Fruit fly (Drosophila melanogaster) Kc167 (cell line): Measurements from ENCODE around the gene Dus1.

Experiments
- Myc ChIP-seq: fragments of >200 bp; optimal IDR thresholded peaks from 2 replicates; lab custom pipeline; 2017; ENCODE audit warnings: missing external identifiers
- Sin3A ChIP-seq: fragments of >200 bp; optimal IDR thresholded peaks from 2 replicates; lab custom pipeline; 2018; ENCODE audit warnings: missing external identifiers
- h ChIP-seq: fragments of >200 bp; optimal IDR thresholded peaks from 3 replicates; lab custom pipeline; 2018; ENCODE audit warnings: missing external identifiers
- insv ChIP-seq: fragments of >200 bp; optimal IDR thresholded peaks from 3 replicates; lab custom pipeline; 2018; ENCODE audit warnings: missing external identifiers
- psq ChIP-seq: fragments of >200 bp; optimal IDR thresholded peaks from 2 replicates; lab custom pipeline; 2017; ENCODE audit warnings: missing external identifiers
- ttk ChIP-seq: sonication (Bioruptor generic); optimal IDR thresholded peaks from 2 replicates; lab custom pipeline; 2017; ENCODE audit warnings: missing external identifiers

dm6 chr2L:278134-278533 is 6.6 kb upstream of the Dus1 start, which contains the start of gene CG17078:
- no peak for TF ChIP-seq Sin3A (lab: Kevin White, UChicago)
- no peak for TF ChIP-seq psq (lab: Kevin White, UChicago)
- no peak for TF ChIP-seq ttk (lab: Kevin White, UChicago)
- no peak for TF ChIP-seq h
- TF ChIP-seq insv (lab: Kevin White, UChicago) = no peak
- no peak for TF ChIP-seq Myc (lab: Kevin White, UChicago)
